Fruit fly (Drosophila melanogaster) whole organism, embryonic: ENCODE data around the gene ph-p.

Experiments used
- Adf1 ChIP-seq: fragments of 200-800 bp; sonication (Bioruptor generic); IDR thresholded peaks from 2 replicates; pipeline ENCODE4 v1.3.6; 2022; ENCODE audit warnings: missing biosample characterization, missing genetic modification characterization
- Atf6 ChIP-seq: fragments of 200-800 bp; sonication (Bioruptor generic); IDR thresholded peaks from 2 replicates; pipeline ENCODE4 v1.3.6; 2022; ENCODE audit warnings: missing biosample characterization, missing genetic modification characterization
- Awh ChIP-seq: fragments of 200-800 bp; sonication (Bioruptor generic); IDR thresholded peaks from 2 replicates; pipeline ENCODE4, ENCODE4 v1.3.6; 2022; ENCODE audit warnings: missing biosample characterization, missing genetic modification characterization
- CG1024 ChIP-seq: fragments of 200-800 bp; sonication (Bioruptor generic); IDR thresholded peaks from 2 replicates; pipeline ENCODE4 v1.3.6; 2022; ENCODE audit warnings: missing biosample characterization, missing genetic modification characterization
- CG10267 ChIP-seq: fragments of 200-800 bp; sonication (Bioruptor generic); optimal IDR thresholded peaks from 2 replicates; lab custom pipeline; 2018; ENCODE audit warnings: missing biosample characterization, mild to moderate bottlenecking, missing genetic modification characterization, moderate library complexity
- CG10321 ChIP-seq: fragments of 200-800 bp; sonication (Bioruptor generic); IDR thresholded peaks from 2 replicates; pipeline ENCODE4 v1.3.6; 2022; ENCODE audit warnings: missing biosample characterization, missing genetic modification characterization
- CG10431 ChIP-seq: fragments of 200-800 bp; sonication (Bioruptor generic); optimal IDR thresholded peaks from 3 replicates; lab custom pipeline; 2018; ENCODE audit warnings: missing biosample characterization, mild to moderate bottlenecking, missing genetic modification characterization
- CG11696 ChIP-seq: fragments of 200-800 bp; sonication (Bioruptor generic); IDR thresholded peaks from 2 replicates; pipeline ENCODE4 v1.3.6; 2022; ENCODE audit warnings: missing biosample characterization, missing genetic modification characterization
- CG11723 ChIP-seq: fragments of 200-800 bp; sonication (Bioruptor generic); optimal IDR thresholded peaks from 2 replicates; lab custom pipeline; 2017; ENCODE audit warnings: missing biosample characterization, mild to moderate bottlenecking, missing genetic modification characterization
- CG12104 ChIP-seq: fragments of 200-800 bp; sonication (Bioruptor generic); optimal IDR thresholded peaks from 3 replicates; lab custom pipeline; 2016; ENCODE audit warnings: missing biosample characterization, missing genetic modification characterization
- CG14050 ChIP-seq: fragments of 200-800 bp; sonication (Bioruptor generic); IDR thresholded peaks from 3 replicates; pipeline ENCODE4 v1.3.6; 2022; ENCODE audit warnings: missing biosample characterization, missing genetic modification characterization
- CG15479 ChIP-seq: fragments of 200-800 bp; sonication (Bioruptor generic); optimal IDR thresholded peaks from 3 replicates; lab custom pipeline; 2019; ENCODE audit warnings: missing biosample characterization, mild to moderate bottlenecking, missing genetic modification characterization, moderate library complexity
- CG1603 ChIP-seq: fragments of 200-800 bp; sonication (Bioruptor generic); optimal IDR thresholded peaks from 2 replicates; lab custom pipeline; 2019; ENCODE audit warnings: missing biosample characterization, mild to moderate bottlenecking, missing genetic modification characterization, moderate library complexity
- CG1832 ChIP-seq: fragments of 200-800 bp; sonication (Bioruptor generic); optimal IDR thresholded peaks from 2 replicates; lab custom pipeline; 2017; ENCODE audit warnings: missing biosample characterization, mild to moderate bottlenecking, missing genetic modification characterization, inconsistent platforms
- CG2199 ChIP-seq: fragments of 200-800 bp; sonication (Bioruptor generic); IDR thresholded peaks from 3 replicates; pipeline ENCODE4 v1.3.6; 2022; ENCODE audit warnings: missing biosample characterization, missing genetic modification characterization
- CG2712 ChIP-seq: fragments of 200-800 bp; optimal IDR thresholded peaks from 3 replicates; lab custom pipeline; 2019; ENCODE audit warnings: missing biosample characterization, mild to moderate bottlenecking, missing genetic modification characterization, moderate library complexity
- CG6765 ChIP-seq: fragments of 200-800 bp; sonication (Bioruptor generic); optimal IDR thresholded peaks from 3 replicates; lab custom pipeline; 2017; ENCODE audit warnings: missing biosample characterization, mild to moderate bottlenecking, missing genetic modification characterization
- CG8290 ChIP-seq, 3 experiments: fragments of 200-800 bp; sonication (Bioruptor generic); optimal IDR thresholded peaks; 2 replicates each; lab custom pipeline; 2016 to 2019; ENCODE audit warnings: missing biosample characterization in 3 of 3, missing genetic modification characterization in 3 of 3, mild to moderate bottlenecking in 2 of 3, moderate library complexity in 1 of 3
- Dll ChIP-seq: fragments of 200-800 bp; sonication (Bioruptor generic); IDR thresholded peaks from 4 replicates; pipeline ENCODE4 v1.3.6; 2022; ENCODE audit warnings: missing biosample characterization, missing genetic modification characterization; ENCODE audit not compliant: partially characterized antibody
- MBD-R2 ChIP-seq: fragments of 200-800 bp; sonication (Bioruptor generic); IDR thresholded peaks from 2 replicates; pipeline ENCODE4 v1.3.6; 2022; ENCODE audit warnings: missing biosample characterization, missing genetic modification characterization
- MESR4 ChIP-seq: fragments of 200-800 bp; sonication (Bioruptor generic); optimal IDR thresholded peaks from 2 replicates; lab custom pipeline; 2018; ENCODE audit warnings: missing biosample characterization, mild to moderate bottlenecking, missing genetic modification characterization, moderate library complexity
- Med ChIP-seq: fragments of 200-800 bp; sonication (Bioruptor generic); peaks from one replicate; lab custom pipeline; 2016; ENCODE audit warnings: missing biosample characterization, missing genetic modification characterization, mild to moderate bottlenecking, inconsistent platforms, moderate library complexity
- Nf-YB ChIP-seq: fragments of 200-800 bp; sonication (Bioruptor generic); optimal IDR thresholded peaks from 3 replicates; lab custom pipeline; 2019; ENCODE audit warnings: missing biosample characterization, mild to moderate bottlenecking, missing genetic modification characterization, moderate library complexity
- Opbp ChIP-seq: fragments of 200-800 bp; sonication (Bioruptor generic); IDR thresholded peaks from 3 replicates; pipeline ENCODE4 v1.3.6; 2022; ENCODE audit warnings: missing biosample characterization, missing genetic modification characterization; ENCODE audit not compliant: partially characterized antibody
- Ptx1 ChIP-seq: fragments of 200-800 bp; sonication (Bioruptor generic); IDR thresholded peaks from 2 replicates; pipeline ENCODE4 v1.3.6; 2022; ENCODE audit warnings: missing biosample characterization, missing genetic modification characterization
- Scr ChIP-seq: fragments of 200-800 bp; sonication (Bioruptor generic); IDR thresholded peaks from 2 replicates; pipeline ENCODE4 v1.3.6; 2022; ENCODE audit warnings: missing biosample characterization, missing genetic modification characterization; ENCODE audit not compliant: partially characterized antibody
- Sox102F ChIP-seq: fragments of 200-800 bp; sonication (Bioruptor generic); optimal IDR thresholded peaks from 2 replicates; lab custom pipeline; 2018; ENCODE audit warnings: missing biosample characterization, mild to moderate bottlenecking, missing genetic modification characterization, moderate library complexity
- YL-1 ChIP-seq: fragments of 200-800 bp; sonication (Bioruptor generic); optimal IDR thresholded peaks from 3 replicates; lab custom pipeline; 2017; ENCODE audit warnings: missing biosample characterization, mild to moderate bottlenecking, missing genetic modification characterization
- amos ChIP-seq: fragments of 200-800 bp; sonication (Bioruptor generic); IDR thresholded peaks from 2 replicates; pipeline ENCODE4 v1.3.6; 2022; ENCODE audit warnings: missing biosample characterization, missing genetic modification characterization; ENCODE audit not compliant: partially characterized antibody
- bbx ChIP-seq: fragments of 200-800 bp; sonication (Bioruptor generic); IDR thresholded peaks from 2 replicates; pipeline ENCODE4 v1.3.6; 2022; ENCODE audit warnings: missing biosample characterization, missing genetic modification characterization; ENCODE audit not compliant: partially characterized antibody
- bsh ChIP-seq, 2 experiments: fragments of 200-800 bp; sonication (Bioruptor generic); optimal IDR thresholded peaks; 2 replicates each; lab custom pipeline; 2017 to 2018; ENCODE audit warnings: mild to moderate bottlenecking in 2 of 2, missing biosample characterization in 2 of 2, missing genetic modification characterization in 2 of 2, moderate library complexity in 1 of 2
- crol ChIP-seq: fragments of 200-800 bp; sonication (Bioruptor generic); IDR thresholded peaks from 2 replicates; pipeline ENCODE4 v1.3.6; 2022; ENCODE audit warnings: missing biosample characterization, missing genetic modification characterization
- gcm ChIP-seq: fragments of 200-800 bp; sonication (Bioruptor generic); optimal IDR thresholded peaks from 2 replicates; lab custom pipeline; 2019; ENCODE audit warnings: missing biosample characterization, mild to moderate bottlenecking, missing genetic modification characterization, moderate library complexity
- mld ChIP-seq: fragments of 200-800 bp; sonication (Bioruptor generic); IDR thresholded peaks from 3 replicates; pipeline ENCODE4 v1.3.6; 2022; ENCODE audit warnings: missing biosample characterization, missing genetic modification characterization; ENCODE audit not compliant: partially characterized antibody
- nerfin-1 ChIP-seq: fragments of 200-800 bp; sonication (Bioruptor generic); optimal IDR thresholded peaks from 3 replicates; lab custom pipeline; 2019; ENCODE audit warnings: missing biosample characterization, mild to moderate bottlenecking, missing genetic modification characterization, moderate library complexity
- pzg ChIP-seq: fragments of 200-800 bp; sonication (Bioruptor generic); optimal IDR thresholded peaks from 3 replicates; lab custom pipeline; 2018; ENCODE audit warnings: missing biosample characterization, mild to moderate bottlenecking, missing genetic modification characterization, moderate library complexity
- row ChIP-seq: fragments of 200-800 bp; sonication (Bioruptor generic); IDR thresholded peaks from 3 replicates; pipeline ENCODE4 v1.3.6; 2022; ENCODE audit warnings: missing biosample characterization, missing genetic modification characterization
- slbo ChIP-seq: fragments of 200-800 bp; sonication (Bioruptor generic); IDR thresholded peaks from 2 replicates; pipeline ENCODE4 v1.3.6; 2022; ENCODE audit warnings: missing biosample characterization, missing genetic modification characterization
- so ChIP-seq: fragments of 200-800 bp; sonication (Bioruptor generic); IDR thresholded peaks from 3 replicates; pipeline ENCODE4 v1.3.6; 2022; ENCODE audit warnings: missing biosample characterization, missing genetic modification characterization
- vvl ChIP-seq: fragments of 200-800 bp; sonication (Bioruptor generic); IDR thresholded peaks from 2 replicates; pipeline ENCODE4 v1.3.6; 2022; ENCODE audit warnings: missing biosample characterization, missing genetic modification characterization
- wek ChIP-seq: fragments of 200-800 bp; sonication (Bioruptor generic); optimal IDR thresholded peaks from 3 replicates; lab custom pipeline; 2018; ENCODE audit warnings: missing biosample characterization, mild to moderate bottlenecking, missing genetic modification characterization, moderate library complexity
- zf30C ChIP-seq: fragments of 200-800 bp; sonication (Bioruptor generic); optimal IDR thresholded peaks from 3 replicates; lab custom pipeline; 2018; ENCODE audit warnings: missing biosample characterization, mild to moderate bottlenecking, missing genetic modification characterization

ph-p gene

DNA sequence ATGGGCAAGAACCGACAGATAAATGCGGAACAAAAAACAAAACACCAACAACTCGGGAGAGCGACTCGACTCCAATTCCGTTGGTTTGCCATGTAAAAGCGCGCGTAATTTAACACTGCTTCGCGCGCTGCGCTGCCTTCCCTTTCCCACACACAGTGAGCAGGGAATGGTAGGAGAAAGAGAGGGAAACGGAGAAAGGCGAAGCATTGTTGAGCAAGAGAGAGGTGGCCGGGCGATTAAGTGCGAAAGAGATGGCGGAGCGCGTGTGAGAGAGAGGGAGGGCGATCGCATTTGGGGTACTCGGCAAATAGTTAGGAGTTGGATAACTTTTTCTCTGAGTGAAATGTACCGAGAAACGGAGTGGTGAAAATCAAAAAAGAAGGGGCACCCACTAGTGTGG is 17.7 kb upstream of the ph-p start (continued):
- TF ChIP-seq Ptx1 (peak; percentile 39; the same call in 1 of the 2 replicates), bbx (0 out of 2 replicates have a peak, but pooled peaks have one; percentile 23), MESR4 (GFP tag; lab: Kevin White, UChicago) (peak; percentile 9), Adf1 (peak; percentile 60; the same call in 1 of the 2 replicates), amos (GFP tag; lab: Robert Waterston, UW) (no peak), Nf-YB (GFP tag; lab: Kevin White, UChicago) (peak; percentile 48), CG1832 (GFP tag; lab: Kevin White, UChicago) (peak; percentile 96), vvl (GFP tag; lab: Robert Waterston, UW) (peak; percentile 36; the same call in 1 of the 2 replicates), CG10267 (tag; lab: Kevin White, UChicago) (peak; percentile 20), bsh (GFP tag; optimal IDR thresholded peaks at IDR 0.05; lab: Kevin White, UChicago) (peak in 1 of 2 experiments; percentile 7), CG1024 (GFP tag; lab: Robert Waterston, UW) (0 out of 2 replicates have a peak, but pooled peaks have one; percentile 21), CG6765 (GFP tag; lab: Kevin White, UChicago) (no peak), YL-1 (GFP tag; lab: Kevin White, UChicago) (peak; percentile 32), slbo (GFP tag; lab: Robert Waterston, UW) (peak; percentile 41), so (GFP tag; lab: Robert Waterston, UW) (peak; percentile 69), nerfin-1 (tag; lab: Kevin White, UChicago) (peak; percentile 10), Dll (GFP tag; lab: Robert Waterston, UW) (0 out of 4 replicates have a peak, but pooled peaks have one; percentile 22), CG1603 (peak; percentile 20), MBD-R2 (GFP tag; lab: Robert Waterston, UW) (peak; percentile 19; the same call in 1 of the 2 replicates), CG14050 (GFP tag; lab: Robert Waterston, UW) (no peak), CG2712 (tag; lab: Kevin White, UChicago) (peak; percentile 30), zf30C (GFP tag; lab: Kevin White, UChicago) (peak; percentile 60), Scr (GFP tag; lab: Robert Waterston, UW) (peak; percentile 14; the same call in 1 of the 2 replicates), Opbp (0 out of 3 replicates have a peak, but pooled peaks have one; percentile 42), CG10321 (GFP tag; lab: Robert Waterston, UW) (peak; percentile 89), wek (GFP tag; lab: Kevin White, UChicago) (peak; percentile 100), CG11696 (GFP tag; lab: Robert Waterston, UW) (no peak), CG2199 (GFP tag; lab: Robert Waterston, UW) (peak; percentile 76; the same call in 2 of the 3 replicates), pzg (peak; percentile 21), Atf6 (GFP tag; lab: Robert Waterston, UW) (no peak), gcm (GFP tag; lab: Kevin White, UChicago) (peak; percentile 14), Awh (GFP tag; lab: Robert Waterston, UW) (no peak), CG10431 (peak; percentile 99), CG15479 (GFP tag; lab: Kevin White, UChicago) (peak; percentile 50), Med (GFP tag; lab: Kevin White, UChicago) (peak; percentile 53), mld (GFP tag; lab: Robert Waterston, UW) (no peak), row (GFP tag; lab: Robert Waterston, UW) (peak; percentile 64), crol (GFP tag; lab: Robert Waterston, UW) (peak; percentile 97), CG11723 (GFP tag; lab: Kevin White, UChicago) (no peak), Sox102F (GFP tag; lab: Kevin White, UChicago) (peak; percentile 64), CG8290 (GFP tag; optimal IDR thresholded peaks at IDR 0.05; lab: Kevin White, UChicago) (peak; percentile 74), CG8290 (tag; optimal IDR thresholded peaks at IDR 0.05; lab: Kevin White, UChicago) (peak; percentile 80 to 87), CG12104 (no peak)
- TF ChIP-seq, all 482 proteins: peak for 68
